Fruit fly (Drosophila melanogaster): ENCODE results near the gene Tudor-SN.

The Tudor-SN gene

DNA sequence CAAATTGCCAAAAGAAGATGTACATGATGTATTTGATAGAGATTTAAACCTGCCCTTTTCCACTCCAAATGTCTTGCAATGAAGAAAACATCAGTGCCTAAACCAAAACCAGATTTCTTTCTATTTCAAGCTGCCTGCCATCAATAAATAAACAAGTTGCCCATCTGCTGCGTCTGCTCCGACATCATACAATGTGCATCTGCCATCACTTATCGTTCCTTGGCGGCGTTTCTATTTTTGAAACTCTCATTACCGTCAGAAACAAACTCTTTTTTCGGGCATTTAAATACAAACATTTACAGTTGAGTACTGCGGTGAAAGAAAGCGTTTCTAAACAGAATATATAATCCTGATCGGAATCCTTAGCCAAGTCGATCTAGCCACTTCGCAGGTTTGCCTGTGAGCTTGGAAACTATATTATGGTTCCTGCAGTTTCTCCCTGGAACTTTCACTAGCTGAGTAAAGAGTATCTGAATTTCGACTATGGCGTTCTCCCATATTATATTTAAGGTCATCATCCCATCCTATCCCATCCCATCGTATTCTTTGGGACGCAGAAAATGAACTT lies 30.7 kb upstream of the Tudor-SN start:
- TF ChIP-seq Crg-1 (GFP tag; optimal IDR thresholded peaks at IDR 0.05) (no peak), Hr96 (GFP tag; optimal IDR thresholded peaks at IDR 0.05) (no peak), ovo (GFP tag; optimal IDR thresholded peaks at IDR 0.05) (no peak), CG5204 (GFP tag; optimal IDR thresholded peaks at IDR 0.05) (no peak), CG11617 (GFP tag; optimal IDR thresholded peaks at IDR 0.05) (no peak), tj (GFP tag; optimal IDR thresholded peaks at IDR 0.05) (no peak)

DNA sequence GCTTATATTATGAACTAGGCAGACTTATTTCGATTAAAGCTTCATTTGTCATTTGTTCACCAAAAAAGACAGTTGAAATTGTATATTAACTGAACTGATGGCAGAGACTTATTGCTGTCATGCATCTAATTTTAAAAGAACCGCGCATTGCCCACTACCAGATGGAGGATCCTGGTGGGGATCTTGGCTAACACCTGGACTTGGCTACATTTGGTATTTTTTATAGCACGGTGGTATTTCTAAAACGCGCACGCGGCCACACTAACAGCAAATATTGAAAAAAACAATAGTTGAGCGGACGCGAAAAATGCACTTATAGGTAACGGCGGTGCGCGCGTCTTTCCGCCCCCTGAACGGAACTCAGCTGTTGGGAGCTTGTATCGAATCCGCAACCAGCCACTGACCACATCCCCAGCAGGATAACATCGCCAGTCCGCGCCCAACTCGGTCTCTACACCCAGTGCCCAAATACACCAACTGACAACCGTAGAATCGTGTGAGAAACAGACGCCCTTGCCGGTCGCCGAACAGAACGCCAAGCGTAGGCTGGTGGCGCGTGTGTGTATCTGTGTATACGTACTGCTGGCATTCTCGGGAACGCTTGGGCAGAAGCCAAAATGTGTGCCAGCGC lies 28.1 kb upstream of the Tudor-SN start:
- no peak for TF ChIP-seq Crg-1 (GFP tag; optimal IDR thresholded peaks at IDR 0.05)
- no peak for TF ChIP-seq CG7045 (GFP tag; optimal IDR thresholded peaks at IDR 0.05)
- no peak for TF ChIP-seq toe (GFP tag; optimal IDR thresholded peaks at IDR 0.05)
- TF ChIP-seq tj (GFP tag; optimal IDR thresholded peaks at IDR 0.05) = no peak
- no peak for TF ChIP-seq cnc (optimal IDR thresholded peaks at IDR 0.05)
- TF ChIP-seq CG7101 (tag; optimal IDR thresholded peaks at IDR 0.05) = peak; percentile 8
- peak; percentile 8 for TF ChIP-seq cic (GFP tag; optimal IDR thresholded peaks at IDR 0.05)
- TF ChIP-seq CG5204 (GFP tag; optimal IDR thresholded peaks at IDR 0.05) = no peak
- TF ChIP-seq CG14711 (tag; optimal IDR thresholded peaks at IDR 0.05) = no peak
- peak; percentile 28 for TF ChIP-seq CG11617 (GFP tag; optimal IDR thresholded peaks at IDR 0.05)
- no peak for TF ChIP-seq kay (GFP tag; ENCODE audit: borderline replicate concordance)
- TF ChIP-seq ovo (GFP tag; optimal IDR thresholded peaks at IDR 0.05) = no peak
- TF ChIP-seq bab1 (GFP tag; optimal IDR thresholded peaks at IDR 0.05) = peak; percentile 39
- TF ChIP-seq CG33017 (tag; optimal IDR thresholded peaks at IDR 0.05) = no peak
- TF ChIP-seq Mnt (GFP tag; optimal IDR thresholded peaks at IDR 0.05) = peak; percentile 33
- peak; percentile 14 for TF ChIP-seq CG1620 (GFP tag; optimal IDR thresholded peaks at IDR 0.05)
- no peak for TF ChIP-seq Clk (GFP tag; optimal IDR thresholded peaks at IDR 0.05)
- peak; percentile 44 for TF ChIP-seq pad (GFP tag; optimal IDR thresholded peaks at IDR 0.05)
- peak; percentile 25 for TF ChIP-seq CG12768 (GFP tag; optimal IDR thresholded peaks at IDR 0.05)
- TF ChIP-seq Hr96 (GFP tag; optimal IDR thresholded peaks at IDR 0.05) = no peak

DNA sequence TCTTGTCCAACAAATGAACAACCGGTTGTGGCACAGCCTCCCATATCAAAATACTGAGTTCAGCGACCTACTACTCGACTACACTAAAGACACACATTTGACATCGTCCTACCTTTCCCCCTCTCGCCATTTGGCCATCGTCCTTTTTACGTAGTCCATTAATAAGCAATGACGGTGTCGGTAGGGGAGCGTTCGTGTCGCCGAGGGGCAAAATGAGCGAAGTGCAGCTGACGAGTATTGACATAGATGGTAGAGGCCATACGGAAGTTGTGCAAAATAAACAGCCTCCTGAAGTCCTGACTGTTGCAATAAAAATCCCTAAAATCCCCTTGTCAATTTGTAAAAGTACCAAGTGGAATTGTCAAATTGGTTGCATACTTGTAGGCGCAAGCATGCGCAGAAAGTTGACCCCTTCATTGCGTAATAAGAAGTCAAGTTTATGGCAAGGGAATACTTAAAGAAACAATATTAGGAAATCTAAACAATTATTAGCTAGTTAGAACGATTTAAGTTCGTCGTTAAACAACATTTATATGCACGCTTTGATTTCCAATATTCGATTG lies 27.5 kb upstream of the Tudor-SN start:
- no peak for TF ChIP-seq CG5204 (GFP tag; optimal IDR thresholded peaks at IDR 0.05)
- TF ChIP-seq CG7045 (GFP tag; optimal IDR thresholded peaks at IDR 0.05) = no peak
- TF ChIP-seq pad (GFP tag; optimal IDR thresholded peaks at IDR 0.05) = peak; percentile 74
- no peak for TF ChIP-seq CG14711 (tag; optimal IDR thresholded peaks at IDR 0.05)

DNA sequence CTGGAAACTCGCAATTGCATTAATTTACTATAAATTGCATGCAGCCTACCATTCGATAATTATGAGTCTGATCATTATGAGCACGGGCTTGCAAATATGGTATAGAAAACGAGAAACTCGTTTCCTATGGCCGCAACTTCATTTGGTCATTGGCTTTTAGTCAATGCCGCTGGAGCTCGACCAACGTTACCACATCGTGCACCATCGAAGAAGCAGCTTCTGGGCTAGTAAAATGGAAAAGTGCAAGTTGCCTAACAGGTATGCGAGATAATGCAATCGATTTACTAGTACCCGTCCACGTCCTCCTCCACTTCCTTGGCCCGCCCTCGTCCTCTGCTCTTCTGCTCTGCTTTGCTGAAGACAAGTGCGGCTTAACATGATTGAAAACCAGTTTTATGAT lies 20.1 kb upstream of the Tudor-SN start:
- TF ChIP-seq CG7045 (GFP tag; optimal IDR thresholded peaks at IDR 0.05) = no peak
- TF ChIP-seq Mnt (GFP tag; optimal IDR thresholded peaks at IDR 0.05) = no peak
- no peak for TF ChIP-seq cic (GFP tag; optimal IDR thresholded peaks at IDR 0.05)
- no peak for TF ChIP-seq toe (GFP tag; optimal IDR thresholded peaks at IDR 0.05)
- no peak for TF ChIP-seq CG7101 (tag; optimal IDR thresholded peaks at IDR 0.05)

- TF ChIP-seq cnc (optimal IDR thresholded peaks at IDR 0.05) (no peak), kay (GFP tag; ENCODE audit: borderline replicate concordance) (no peak), pad (GFP tag; optimal IDR thresholded peaks at IDR 0.05) (peak; percentile 73), Clk (GFP tag; optimal IDR thresholded peaks at IDR 0.05) (no peak)
These were observed 18.1 kb upstream of the Tudor-SN start for dm6 chr3L:282276-282675.

DNA sequence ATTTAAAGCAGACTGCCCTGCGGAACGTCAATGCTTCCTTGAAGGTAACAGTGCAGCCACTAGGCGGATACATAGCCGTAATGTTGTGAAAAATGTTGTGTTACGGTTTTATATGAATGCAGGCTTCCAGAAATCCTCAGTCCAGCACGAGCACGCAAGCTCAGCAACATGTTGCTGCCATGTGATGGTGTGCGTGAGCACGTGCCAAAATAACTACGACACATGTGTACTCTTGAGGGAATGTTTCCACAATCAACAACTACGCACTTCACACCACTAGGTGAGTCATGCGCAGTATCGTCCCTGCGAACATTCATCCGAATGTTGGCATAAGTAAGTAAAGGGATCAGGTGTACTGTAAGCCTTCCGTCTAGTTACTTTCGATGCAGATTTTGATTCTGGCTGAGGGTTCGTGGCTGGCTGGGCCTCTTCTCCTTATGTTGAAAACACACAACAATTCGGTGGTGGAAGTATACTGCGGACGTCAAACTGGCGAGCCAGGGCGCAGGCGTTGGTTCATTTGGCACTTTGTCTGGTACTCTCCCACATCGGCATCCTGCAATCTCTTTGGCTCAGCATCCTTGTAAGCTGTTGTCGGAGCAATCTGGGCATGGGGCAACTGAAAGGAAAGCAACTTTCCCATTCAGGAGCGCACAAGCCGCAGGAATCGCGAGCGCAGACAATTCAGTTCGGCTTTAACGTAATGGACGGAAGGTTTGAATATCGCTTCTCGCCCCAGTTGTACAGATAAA lies 12.7 kb upstream of the Tudor-SN start, which contains the start of gene RhoGEF3:
Gene RhoGEF3, plus strand, starts transcription at position 702 of the 752 bp plus-strand sequence.
- peak; percentile 25 for TF ChIP-seq Mnt (GFP tag; optimal IDR thresholded peaks at IDR 0.05)
- no peak for TF ChIP-seq Hr96 (GFP tag; optimal IDR thresholded peaks at IDR 0.05)

DNA sequence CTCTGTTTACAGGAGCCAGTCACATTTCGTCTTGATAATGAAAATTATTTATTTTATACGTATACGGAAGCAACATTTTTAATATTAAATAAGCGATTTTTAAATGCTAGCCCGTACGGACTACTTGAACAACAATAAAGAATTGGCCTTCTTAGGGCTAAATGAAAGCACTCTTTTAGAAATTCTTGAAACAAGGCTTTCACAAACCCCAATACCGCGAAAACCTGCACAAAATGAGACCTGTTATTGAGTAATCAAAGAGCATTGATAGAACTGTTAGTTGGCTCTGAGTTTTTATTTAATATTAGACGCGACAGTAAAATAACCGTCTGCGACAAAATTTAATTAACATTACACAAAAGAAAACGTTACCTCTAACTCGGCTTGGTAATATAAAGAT lies 10.7 kb upstream of the Tudor-SN start, which contains the start of gene ttm2:
Gene ttm2, plus strand, starts transcription at position 301 of the 400 bp plus-strand sequence.
- no peak for TF ChIP-seq tj (GFP tag; optimal IDR thresholded peaks at IDR 0.05)
- no peak for TF ChIP-seq cnc (optimal IDR thresholded peaks at IDR 0.05)

All from whole organism, adult.